Worm (Caenorhabditis elegans) whole organism, L3 larva: ENCODE results near the gene mix-1.

Source experiments
- ceh-16 ChIP-seq: sonication (generic microtip); optimal IDR thresholded peaks from 2 replicates; lab custom pipeline; 2017; ENCODE audit warnings: missing biosample characterization, missing genetic modification characterization
- elt-1 ChIP-seq: fragments of 150-350 bp; optimal IDR thresholded peaks from 2 replicates; lab custom pipeline; 2014; ENCODE audit warnings: missing biosample characterization, missing genetic modification characterization
- eor-1 ChIP-seq, 2 experiments: fragments of 150-350 bp; optimal IDR thresholded peaks; 2 replicates each; lab custom pipeline; 2014 to 2018; ENCODE audit warnings: missing biosample characterization in 2 of 2, missing genetic modification characterization in 2 of 2
- nfya-1 ChIP-seq: sonication (generic microtip); optimal IDR thresholded peaks from 2 replicates; lab custom pipeline; 2017; ENCODE audit warnings: missing genetic modification characterization, mild to moderate bottlenecking, missing compliant biosample characterization, antibody characterized with exemption, moderate library complexity; ENCODE audit not compliant: insufficient read depth
- pha-4 ChIP-seq: fragments of 150-350 bp; optimal IDR thresholded peaks from 2 replicates; lab custom pipeline; 2014; ENCODE audit warnings: missing biosample characterization, missing genetic modification reagents, missing genetic modification characterization

- no peak for TF ChIP-seq eor-1 (tag; optimal IDR thresholded peaks at IDR 0.05; lab: Kevin White, UChicago)
- TF ChIP-seq elt-1 = no peak
- no peak for TF ChIP-seq nfya-1
- no peak for TF ChIP-seq pha-4 (tag; lab: Kevin White, UChicago)
- no peak for TF ChIP-seq ceh-16 (tag; lab: Kevin White, UChicago)
Observed at ce11 chrII:10884396-10884795, 60.4 kb downstream of the mix-1 start, which contains the start of gene egg-3.
